Worm (Caenorhabditis elegans) whole organism, L3 larva: ENCODE results near the gene C08E8.6.

Experiments
- R02D3.7 ChIP-seq: fragments of 150-350 bp; optimal IDR thresholded peaks from 2 replicates; lab custom pipeline; 2014; ENCODE audit warnings: missing biosample characterization, missing genetic modification characterization
- ZK546.5 ChIP-seq: sonication (generic microtip); optimal IDR thresholded peaks from 2 replicates; lab custom pipeline; 2017; ENCODE audit warnings: missing biosample characterization, missing genetic modification characterization
- aly-2 ChIP-seq: fragments of 150-350 bp; optimal IDR thresholded peaks from 2 replicates; lab custom pipeline; 2014; ENCODE audit warnings: missing biosample characterization, missing genetic modification characterization
- ama-1 ChIP-seq: fragments of 150-350 bp; optimal IDR thresholded peaks from 2 replicates; lab custom pipeline; 2018
- ceh-16 ChIP-seq: sonication (generic microtip); optimal IDR thresholded peaks from 2 replicates; lab custom pipeline; 2017; ENCODE audit warnings: missing biosample characterization, missing genetic modification characterization
- ceh-9 ChIP-seq: sonication (generic microtip); optimal IDR thresholded peaks from 2 replicates; lab custom pipeline; 2018; ENCODE audit warnings: missing biosample characterization, missing genetic modification characterization
- daf-12 ChIP-seq: fragments of 150-350 bp; optimal IDR thresholded peaks from 2 replicates; lab custom pipeline; 2014; ENCODE audit warnings: missing biosample characterization, missing genetic modification reagents, missing genetic modification characterization
- egl-5 ChIP-seq: fragments of 150-350 bp; optimal IDR thresholded peaks from 2 replicates; lab custom pipeline; 2017; ENCODE audit warnings: missing biosample characterization, missing genetic modification reagents, missing genetic modification characterization, inconsistent platforms
- elt-1 ChIP-seq: fragments of 150-350 bp; optimal IDR thresholded peaks from 2 replicates; lab custom pipeline; 2014; ENCODE audit warnings: missing biosample characterization, missing genetic modification characterization
- elt-2 ChIP-seq: sonication (generic microtip); optimal IDR thresholded peaks from 2 replicates; lab custom pipeline; 2016; ENCODE audit warnings: missing genetic modification reagents, mild to moderate bottlenecking, missing genetic modification characterization, missing compliant biosample characterization
- eor-1 ChIP-seq, 2 experiments: fragments of 150-350 bp; optimal IDR thresholded peaks; 2 replicates each; lab custom pipeline; 2014 to 2018; ENCODE audit warnings: missing biosample characterization in 2 of 2, missing genetic modification characterization in 2 of 2
- fkh-10 ChIP-seq: sonication (generic microtip); optimal IDR thresholded peaks from 2 replicates; lab custom pipeline; 2017; ENCODE audit warnings: missing biosample characterization, missing genetic modification reagents, missing genetic modification characterization
- fos-1 ChIP-seq: fragments of 150-350 bp; optimal IDR thresholded peaks from 2 replicates; lab custom pipeline; 2014; ENCODE audit warnings: missing biosample characterization, missing genetic modification characterization
- hmg-11 ChIP-seq: sonication (generic microtip); optimal IDR thresholded peaks from 2 replicates; lab custom pipeline; 2016; ENCODE audit warnings: missing genetic modification characterization, missing compliant biosample characterization
- lin-39 ChIP-seq: fragments of 150-350 bp; optimal IDR thresholded peaks from 2 replicates; lab custom pipeline; 2018; ENCODE audit warnings: missing biosample characterization, missing genetic modification reagents, missing genetic modification characterization
- lsy-12 ChIP-seq: sonication (generic microtip); optimal IDR thresholded peaks from 2 replicates; lab custom pipeline; 2016; ENCODE audit warnings: mild to moderate bottlenecking, missing genetic modification characterization, missing compliant biosample characterization
- nfya-1 ChIP-seq: sonication (generic microtip); optimal IDR thresholded peaks from 2 replicates; lab custom pipeline; 2017; ENCODE audit warnings: missing genetic modification characterization, mild to moderate bottlenecking, missing compliant biosample characterization, antibody characterized with exemption, moderate library complexity; ENCODE audit not compliant: insufficient read depth
- nhr-11 ChIP-seq: fragments of 150-350 bp; optimal IDR thresholded peaks from 2 replicates; lab custom pipeline; 2014; ENCODE audit warnings: missing biosample characterization, missing genetic modification characterization
- nhr-12 ChIP-seq: fragments of 150-350 bp; optimal IDR thresholded peaks from 2 replicates; lab custom pipeline; 2014; ENCODE audit warnings: missing biosample characterization, missing genetic modification characterization
- nhr-237 ChIP-seq: fragments of 150-350 bp; optimal IDR thresholded peaks from 2 replicates; lab custom pipeline; 2014; ENCODE audit warnings: missing biosample characterization, missing genetic modification characterization
- nhr-67 ChIP-seq: fragments of 150-350 bp; optimal IDR thresholded peaks from 2 replicates; lab custom pipeline; 2014; ENCODE audit warnings: missing biosample characterization, missing genetic modification characterization
- nhr-77 ChIP-seq: fragments of 150-350 bp; optimal IDR thresholded peaks from 2 replicates; lab custom pipeline; 2014; ENCODE audit warnings: missing biosample characterization, missing genetic modification characterization
- pqm-1 ChIP-seq: fragments of 150-350 bp; optimal IDR thresholded peaks from 2 replicates; lab custom pipeline; 2017; ENCODE audit warnings: missing biosample characterization, missing genetic modification characterization, inconsistent platforms
- sea-2 ChIP-seq: fragments of 150-350 bp; sonication (generic microtip); optimal IDR thresholded peaks from 4 replicates; lab custom pipeline; 2014; ENCODE audit warnings: missing biosample characterization, missing genetic modification reagents, missing genetic modification characterization
- skn-1 ChIP-seq: fragments of 150-350 bp; optimal IDR thresholded peaks from 2 replicates; lab custom pipeline; 2014; ENCODE audit warnings: missing biosample characterization, missing genetic modification characterization
- snpc-4 ChIP-seq: fragments of 150-350 bp; optimal IDR thresholded peaks from 2 replicates; lab custom pipeline; 2014; ENCODE audit warnings: missing biosample characterization, missing genetic modification characterization
- unc-62 ChIP-seq: fragments of 150-350 bp; sonication (generic microtip); optimal IDR thresholded peaks from 4 replicates; lab custom pipeline; 2014; ENCODE audit warnings: missing biosample characterization, missing genetic modification reagents, missing genetic modification characterization
- zag-1 ChIP-seq: fragments of 150-350 bp; optimal IDR thresholded peaks from 2 replicates; lab custom pipeline; 2014; ENCODE audit warnings: missing biosample characterization, missing genetic modification characterization
- ztf-11 ChIP-seq: fragments of 150-350 bp; optimal IDR thresholded peaks from 2 replicates; lab custom pipeline; 2014; ENCODE audit warnings: missing biosample characterization, missing genetic modification characterization
- ztf-4 ChIP-seq: fragments of 150-350 bp; optimal IDR thresholded peaks from 2 replicates; lab custom pipeline; 2014; ENCODE audit warnings: missing biosample characterization, missing genetic modification characterization

Gene C08E8.6

DNA sequence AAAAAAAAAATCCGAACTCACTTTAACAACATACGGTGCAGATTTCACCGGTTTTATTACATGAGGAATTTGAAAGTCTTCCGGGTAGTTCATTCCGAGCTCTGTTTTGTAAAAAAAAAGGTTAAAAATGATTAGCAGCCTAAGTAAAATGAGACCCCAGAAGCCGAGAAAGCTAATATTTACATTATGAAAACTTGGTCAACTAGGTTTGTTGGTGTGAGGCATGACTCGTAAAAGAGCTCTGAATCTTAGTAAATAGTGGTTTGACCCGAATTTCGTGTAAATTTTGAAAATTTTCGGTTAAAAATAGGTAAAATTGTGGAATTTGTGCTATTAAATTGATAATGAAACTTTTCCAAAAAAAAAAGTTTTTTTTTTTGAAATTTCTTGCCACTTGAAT, 5.8 kb downstream of the C08E8.6 start, which contains the start of gene C08E8.1:
TSS of gene C08E8.1 (minus strand) at position 101 of the 400 bp plus-strand sequence.
- TF ChIP-seq egl-5 (tag; lab: Kevin White, UChicago) = no peak
- no peak for TF ChIP-seq R02D3.7 (tag; lab: Kevin White, UChicago)
- no peak for TF ChIP-seq nfya-1 (tag; lab: Kevin White, UChicago)
- no peak for TF ChIP-seq skn-1 (tag; lab: Kevin White, UChicago)
- TF ChIP-seq nhr-11 (tag; lab: Kevin White, UChicago) = no peak
- TF ChIP-seq lin-39 (tag; lab: Kevin White, UChicago) = no peak
- no peak for TF ChIP-seq lsy-12 (tag; lab: Kevin White, UChicago)
- TF ChIP-seq nhr-237 (tag; lab: Kevin White, UChicago) = no peak
- no peak for TF ChIP-seq fkh-10 (GFP tag; lab: Kevin White, UChicago)

DNA sequence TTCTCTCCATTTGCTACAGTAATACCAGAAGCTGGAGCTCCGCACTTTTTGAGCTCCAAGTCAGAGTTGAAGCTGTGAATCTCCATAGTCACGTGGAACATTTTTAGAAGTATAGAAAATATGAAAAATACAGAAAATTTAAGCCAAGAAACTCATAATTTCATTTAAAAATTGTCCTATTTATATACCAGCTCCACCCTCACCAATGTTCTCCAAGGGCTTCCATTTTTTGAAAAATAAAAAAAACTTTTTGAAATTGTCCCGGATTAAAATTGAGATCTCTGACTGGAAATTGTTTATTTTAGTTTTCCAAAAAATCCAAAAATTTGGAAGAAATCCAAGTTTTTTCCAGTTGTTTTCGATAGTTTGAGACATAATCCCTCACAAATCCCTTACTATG, 8.3 kb downstream of the C08E8.6 start, which contains the start of gene C08E8.5:
TSS of gene C08E8.5 (minus strand) at position 101 of the 400 bp plus-strand sequence.
- no peak for TF ChIP-seq aly-2

DNA sequence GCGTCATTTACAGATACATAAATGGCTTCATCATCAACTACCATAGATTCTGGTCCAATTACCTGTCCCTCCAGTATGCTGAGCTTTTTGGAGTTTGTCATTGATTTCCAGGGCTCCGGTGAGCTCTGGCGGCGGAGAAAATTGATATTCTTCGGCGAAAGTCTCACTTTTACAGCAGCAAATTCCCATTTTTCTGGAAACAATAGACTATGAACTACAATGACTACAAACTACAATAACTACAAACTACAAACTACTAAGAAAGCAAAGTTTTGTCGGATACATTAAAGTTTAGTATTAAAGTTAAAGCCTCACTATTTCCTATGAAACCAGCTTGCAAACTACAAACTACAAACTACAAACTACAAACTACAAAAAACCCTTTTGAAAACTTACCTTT, 12.5 kb downstream of the C08E8.6 start, which contains the start of gene C08E8.2:
TSS of gene C08E8.2 (minus strand) at position 101 of the 400 bp plus-strand sequence.
- TF ChIP-seq R02D3.7 (tag; lab: Kevin White, UChicago) (no peak), ama-1 (lab: Kevin White, UChicago) (no peak), egl-5 (tag; lab: Kevin White, UChicago) (no peak), sea-2 (GFP tag; lab: Kevin White, UChicago) (no peak), elt-1 (no peak), ceh-9 (tag; lab: Kevin White, UChicago) (no peak), ztf-4 (no peak)

DNA sequence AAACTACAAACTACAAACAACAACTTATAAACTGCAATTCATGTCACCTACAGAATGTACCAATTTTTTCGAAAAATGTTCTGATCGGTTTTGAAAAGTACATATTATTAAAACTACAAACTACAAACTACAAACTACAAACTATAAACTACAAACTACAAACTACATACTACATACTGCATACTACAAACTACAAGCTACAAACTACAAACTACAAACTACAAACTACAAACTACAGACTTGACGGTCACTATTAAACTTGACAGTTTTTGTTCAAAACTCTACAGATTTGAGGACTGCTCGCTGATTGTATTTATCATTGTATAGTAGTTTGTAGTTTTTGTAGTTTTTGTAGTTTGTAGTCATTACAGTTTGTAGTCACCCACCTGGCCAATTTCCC, 13.9 kb downstream of the C08E8.6 start:
- TF ChIP-seq skn-1 (tag; lab: Kevin White, UChicago) = no peak
- TF ChIP-seq nhr-77 (tag; lab: Kevin White, UChicago) = no peak
- no peak for TF ChIP-seq elt-2
- TF ChIP-seq hmg-11 (tag; lab: Kevin White, UChicago) = no peak
- TF ChIP-seq fos-1 = no peak
- TF ChIP-seq lsy-12 (tag; lab: Kevin White, UChicago) = no peak
- TF ChIP-seq, all 47 proteins: peak for 0

DNA sequence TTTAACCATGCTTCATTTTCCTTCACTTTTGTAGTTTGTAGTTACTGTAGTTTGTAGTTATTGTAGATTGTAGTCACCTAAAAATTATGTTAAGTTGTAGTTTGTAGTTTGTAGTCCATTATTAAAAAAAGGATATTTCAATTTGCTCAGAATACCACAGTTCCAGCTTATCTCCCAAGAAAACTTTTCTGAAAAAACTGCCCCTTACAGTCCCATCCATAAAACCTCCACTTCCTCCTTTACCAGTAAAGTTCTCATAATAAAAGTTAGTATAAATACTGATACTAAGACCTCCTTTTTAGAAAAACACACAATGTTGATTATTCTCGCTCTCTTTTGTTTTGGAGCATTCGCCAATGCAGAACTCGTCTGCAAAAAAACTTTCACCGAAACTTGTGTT, 17.5 kb downstream of the C08E8.6 start, which contains the start of gene C08E8.11:
TSS of gene C08E8.11 (plus strand) at position 301 of the 400 bp plus-strand sequence.
- TF ChIP-seq elt-1 (no peak), zag-1 (tag; lab: Kevin White, UChicago) (no peak), ZK546.5 (tag; lab: Kevin White, UChicago) (no peak), pqm-1 (no peak), unc-62 (GFP tag; lab: Kevin White, UChicago) (no peak), ceh-16 (tag; lab: Kevin White, UChicago) (no peak), ceh-9 (tag; lab: Kevin White, UChicago) (no peak), sea-2 (GFP tag; lab: Kevin White, UChicago) (no peak), eor-1 (tag; optimal IDR thresholded peaks at IDR 0.05; lab: Kevin White, UChicago) (no peak), ztf-11 (tag; lab: Kevin White, UChicago) (no peak), fkh-10 (GFP tag; lab: Kevin White, UChicago) (no peak), nhr-237 (tag; lab: Kevin White, UChicago) (no peak), ztf-4 (no peak), nhr-12 (tag; lab: Kevin White, UChicago) (no peak), nhr-67 (tag; lab: Kevin White, UChicago) (no peak)

DNA sequence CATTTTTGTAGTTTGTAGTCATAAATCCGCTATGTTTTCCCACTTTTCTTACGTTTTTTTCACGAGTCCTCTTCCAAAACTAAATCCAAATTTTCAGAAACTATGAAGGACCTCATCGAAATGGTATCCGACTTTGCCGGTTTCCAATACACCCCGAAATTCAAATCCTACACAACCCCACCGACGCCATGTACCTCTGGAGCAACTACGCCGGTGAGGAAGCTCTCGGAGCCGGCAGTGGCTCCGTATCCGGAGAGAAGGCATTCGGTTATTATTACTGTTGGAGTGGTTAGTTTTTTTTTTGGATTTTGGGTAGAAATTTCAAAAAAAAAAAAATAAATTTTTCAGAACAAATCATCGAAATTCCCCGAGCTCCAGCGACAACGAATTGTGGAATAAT, 18.2 kb downstream of the C08E8.6 start, which contains the start of gene C08E8.3:
TSS of gene C08E8.3 (plus strand) at position 84 of the 400 bp plus-strand sequence.
- TF ChIP-seq ZK546.5 (tag; lab: Kevin White, UChicago) (no peak), snpc-4 (tag; lab: Kevin White, UChicago) (no peak), sea-2 (GFP tag; lab: Kevin White, UChicago) (no peak), pqm-1 (no peak), ztf-11 (tag; lab: Kevin White, UChicago) (no peak), nhr-12 (tag; lab: Kevin White, UChicago) (no peak), elt-2 (no peak), nhr-11 (tag; lab: Kevin White, UChicago) (no peak), daf-12 (no peak)
- TF ChIP-seq, all 47 proteins: peak for 0
